Fruit fly (Drosophila melanogaster) whole organism, embryonic: Measurements from ENCODE around the gene mxt.

Experiments used
- CG1024 ChIP-seq: fragments of 200-800 bp; sonication (Bioruptor generic); IDR thresholded peaks from 2 replicates; pipeline ENCODE4 v1.3.6; 2022; ENCODE audit warnings: missing biosample characterization, missing genetic modification characterization
- CG11695 ChIP-seq: fragments of 200-800 bp; sonication (Bioruptor generic); IDR thresholded peaks from 3 replicates; pipeline ENCODE4 v1.3.6; 2022; ENCODE audit warnings: missing biosample characterization, missing genetic modification characterization
- CG11696 ChIP-seq: fragments of 200-800 bp; sonication (Bioruptor generic); IDR thresholded peaks from 2 replicates; pipeline ENCODE4 v1.3.6; 2022; ENCODE audit warnings: missing biosample characterization, missing genetic modification characterization
- CG12071 ChIP-seq: fragments of 200-800 bp; sonication (Bioruptor generic); optimal IDR thresholded peaks from 3 replicates; lab custom pipeline; 2018; ENCODE audit warnings: missing biosample characterization, mild to moderate bottlenecking, missing genetic modification characterization
- CG15696 ChIP-seq: fragments of 200-800 bp; sonication (Bioruptor generic); optimal IDR thresholded peaks from 2 replicates; lab custom pipeline; 2019; ENCODE audit warnings: missing biosample characterization, mild to moderate bottlenecking, missing genetic modification characterization, moderate library complexity
- CG17385 ChIP-seq: fragments of 200-800 bp; sonication (Bioruptor generic); optimal IDR thresholded peaks from 3 replicates; lab custom pipeline; 2018; ENCODE audit warnings: missing biosample characterization, mild to moderate bottlenecking, missing genetic modification characterization
- CG17802 ChIP-seq: fragments of 200-800 bp; sonication (Bioruptor generic); optimal IDR thresholded peaks from 2 replicates; lab custom pipeline; 2018; ENCODE audit warnings: missing biosample characterization, mild to moderate bottlenecking, missing genetic modification characterization, moderate library complexity
- CG18262 ChIP-seq: fragments of 200-800 bp; optimal IDR thresholded peaks from 3 replicates; lab custom pipeline; 2019; ENCODE audit warnings: missing biosample characterization, mild to moderate bottlenecking, missing genetic modification characterization, moderate library complexity
- CG18619 ChIP-seq: fragments of 200-800 bp; sonication (Bioruptor generic); optimal IDR thresholded peaks from 3 replicates; lab custom pipeline; 2017; ENCODE audit warnings: missing biosample characterization, mild to moderate bottlenecking, missing genetic modification characterization
- CG2202 ChIP-seq: fragments of 200-800 bp; sonication (Bioruptor generic); optimal IDR thresholded peaks from 2 replicates; lab custom pipeline; 2018; ENCODE audit warnings: missing biosample characterization, mild to moderate bottlenecking, missing genetic modification characterization
- CG30431 ChIP-seq: fragments of 200-800 bp; sonication (Bioruptor generic); optimal IDR thresholded peaks from 2 replicates; lab custom pipeline; 2017; ENCODE audit warnings: missing biosample characterization, missing genetic modification characterization
- CG4360 ChIP-seq: fragments of 200-800 bp; sonication (Bioruptor generic); IDR thresholded peaks from 2 replicates; pipeline ENCODE4 v1.3.6; 2022; ENCODE audit warnings: missing biosample characterization, missing genetic modification characterization
- CG4820 ChIP-seq: fragments of 200-800 bp; sonication (Bioruptor generic); optimal IDR thresholded peaks from 3 replicates; lab custom pipeline; 2016; ENCODE audit warnings: missing biosample characterization, missing genetic modification characterization
- CG7745 ChIP-seq: fragments of 200-800 bp; sonication (Bioruptor generic); optimal IDR thresholded peaks from 2 replicates; lab custom pipeline; 2018; ENCODE audit warnings: missing biosample characterization, mild to moderate bottlenecking, missing genetic modification characterization, moderate library complexity
- CG8290 ChIP-seq, 3 experiments: fragments of 200-800 bp; sonication (Bioruptor generic); optimal IDR thresholded peaks; 2 replicates each; lab custom pipeline; 2016 to 2019; ENCODE audit warnings: missing biosample characterization in 3 of 3, missing genetic modification characterization in 3 of 3, mild to moderate bottlenecking in 2 of 3, moderate library complexity in 1 of 3
- CG9876 ChIP-seq: fragments of 200-800 bp; sonication (Bioruptor generic); optimal IDR thresholded peaks from 2 replicates; lab custom pipeline; 2016; ENCODE audit warnings: missing biosample characterization, missing genetic modification characterization
- CHES-1-like ChIP-seq: fragments of 200-800 bp; sonication (Bioruptor generic); optimal IDR thresholded peaks from 2 replicates; lab custom pipeline; 2016; ENCODE audit warnings: missing biosample characterization, missing genetic modification characterization
- Dad ChIP-seq: fragments of 200-800 bp; sonication (Bioruptor generic); optimal IDR thresholded peaks from 3 replicates; lab custom pipeline; 2016; ENCODE audit warnings: missing biosample characterization, missing genetic modification characterization
- Dek ChIP-seq: fragments of 200-800 bp; sonication (Bioruptor generic); optimal IDR thresholded peaks from 3 replicates; lab custom pipeline; 2019; ENCODE audit warnings: missing biosample characterization, mild to moderate bottlenecking, missing genetic modification characterization, moderate library complexity
- E2f2 ChIP-seq: fragments of 200-800 bp; sonication (Bioruptor generic); IDR thresholded peaks from 2 replicates; pipeline ENCODE4 v1.3.6; 2022; ENCODE audit warnings: missing biosample characterization, missing genetic modification characterization
- Eip74EF ChIP-seq, 2 experiments: fragments of 200-800 bp in 1 of 2; fragments of >200 bp in 1 of 2; sonication (Bioruptor generic) in 1 of 2; optimal IDR thresholded peaks; 2 replicates each; lab custom pipeline; 2017 to 2019; ENCODE audit warnings: missing biosample characterization in 2 of 2, missing genetic modification characterization in 2 of 2, mild to moderate bottlenecking in 1 of 2, moderate library complexity in 1 of 2
- Fer1 ChIP-seq: fragments of 200-800 bp; sonication (Bioruptor generic); optimal IDR thresholded peaks from 2 replicates; lab custom pipeline; 2017; ENCODE audit warnings: missing biosample characterization, mild to moderate bottlenecking, missing genetic modification characterization
- H15 ChIP-seq: fragments of 200-800 bp; sonication (Bioruptor generic); IDR thresholded peaks from 3 replicates; pipeline ENCODE4 v1.3.6; 2022; ENCODE audit warnings: missing biosample characterization, missing genetic modification characterization
- Hmx ChIP-seq: fragments of 200-800 bp; sonication (Bioruptor generic); optimal IDR thresholded peaks from 2 replicates; lab custom pipeline; 2016; ENCODE audit warnings: missing biosample characterization, missing genetic modification characterization
- Hr51 ChIP-seq, 2 experiments: fragments of 200-800 bp; sonication (Bioruptor generic); optimal IDR thresholded peaks; 2 replicates in 1 of 2; 3 replicates in 1 of 2; lab custom pipeline; 2016 to 2018; ENCODE audit warnings: missing biosample characterization in 2 of 2, missing genetic modification characterization in 2 of 2, mild to moderate bottlenecking in 1 of 2, moderate library complexity in 1 of 2
- Lim3 ChIP-seq: fragments of 200-800 bp; sonication (Bioruptor generic); IDR thresholded peaks from 2 replicates; pipeline ENCODE4 v1.3.6; 2022; ENCODE audit warnings: missing biosample characterization, missing genetic modification characterization
- Nf-YB ChIP-seq: fragments of 200-800 bp; sonication (Bioruptor generic); optimal IDR thresholded peaks from 3 replicates; lab custom pipeline; 2019; ENCODE audit warnings: missing biosample characterization, mild to moderate bottlenecking, missing genetic modification characterization, moderate library complexity
- Pdp1 ChIP-seq, 2 experiments: fragments of 200-800 bp; sonication (Bioruptor generic); optimal IDR thresholded peaks; 3 replicates each; lab custom pipeline; 2016; ENCODE audit warnings: missing biosample characterization in 2 of 2, missing genetic modification characterization in 2 of 2, mild to moderate bottlenecking in 1 of 2, moderate library complexity in 1 of 2
- Six4 ChIP-seq: fragments of 200-800 bp; sonication (Bioruptor generic); optimal IDR thresholded peaks from 2 replicates; lab custom pipeline; 2016; ENCODE audit warnings: missing biosample characterization, missing genetic modification characterization
- Vsx1 ChIP-seq: fragments of 200-800 bp; sonication (Bioruptor generic); optimal IDR thresholded peaks from 2 replicates; lab custom pipeline; 2017; ENCODE audit warnings: missing biosample characterization, mild to moderate bottlenecking, missing genetic modification characterization, missing genetic modification reagents
- ara ChIP-seq: fragments of 200-800 bp; sonication (Bioruptor generic); IDR thresholded peaks from 2 replicates; pipeline ENCODE4 v1.3.6; 2022; ENCODE audit warnings: missing biosample characterization, missing genetic modification characterization
- bbx ChIP-seq: fragments of 200-800 bp; sonication (Bioruptor generic); IDR thresholded peaks from 2 replicates; pipeline ENCODE4 v1.3.6; 2022; ENCODE audit warnings: missing biosample characterization, missing genetic modification characterization; ENCODE audit not compliant: partially characterized antibody
- dimm ChIP-seq: fragments of 200-800 bp; sonication (Bioruptor generic); IDR thresholded peaks from 2 replicates; pipeline ENCODE4 v1.3.6; 2022; ENCODE audit warnings: missing biosample characterization, missing genetic modification characterization
- ems ChIP-seq: fragments of 200-800 bp; sonication (Bioruptor generic); optimal IDR thresholded peaks from 3 replicates; lab custom pipeline; 2016; ENCODE audit warnings: missing biosample characterization, missing genetic modification characterization
- gem ChIP-seq: fragments of 200-800 bp; sonication (Bioruptor generic); optimal IDR thresholded peaks from 2 replicates; lab custom pipeline; 2019; ENCODE audit warnings: missing biosample characterization, mild to moderate bottlenecking, missing genetic modification characterization, moderate library complexity
- gro ChIP-seq: fragments of 200-800 bp; sonication (Bioruptor generic); optimal IDR thresholded peaks from 2 replicates; lab custom pipeline; 2016; ENCODE audit warnings: missing biosample characterization, missing genetic modification characterization
- kah ChIP-seq: fragments of 200-800 bp; sonication (Bioruptor generic); optimal IDR thresholded peaks from 2 replicates; lab custom pipeline; 2018; ENCODE audit warnings: missing biosample characterization, mild to moderate bottlenecking, missing genetic modification characterization
- luna ChIP-seq: fragments of 200-800 bp; sonication (Bioruptor generic); optimal IDR thresholded peaks from 2 replicates; lab custom pipeline; 2016; ENCODE audit warnings: missing biosample characterization, missing genetic modification characterization
- mirr ChIP-seq: fragments of 200-800 bp; sonication (Bioruptor generic); optimal IDR thresholded peaks from 3 replicates; lab custom pipeline; 2018; ENCODE audit warnings: missing biosample characterization, mild to moderate bottlenecking, missing genetic modification characterization
- org-1 ChIP-seq: fragments of 200-800 bp; sonication (Bioruptor generic); optimal IDR thresholded peaks from 2 replicates; lab custom pipeline; 2017; ENCODE audit warnings: missing biosample characterization, missing genetic modification characterization
- pb ChIP-seq: fragments of 200-800 bp; sonication (Bioruptor generic); optimal IDR thresholded peaks from 3 replicates; lab custom pipeline; 2016; ENCODE audit warnings: missing biosample characterization, missing genetic modification characterization
- phol ChIP-seq: fragments of 200-800 bp; sonication (Bioruptor generic); optimal IDR thresholded peaks from 3 replicates; lab custom pipeline; 2018; ENCODE audit warnings: missing biosample characterization, mild to moderate bottlenecking, missing genetic modification characterization, moderate library complexity
- pita ChIP-seq: fragments of 200-800 bp; sonication (Bioruptor generic); optimal IDR thresholded peaks from 2 replicates; lab custom pipeline; 2017; ENCODE audit warnings: missing biosample characterization, mild to moderate bottlenecking, missing genetic modification characterization
- repo ChIP-seq: fragments of 200-800 bp; sonication (Bioruptor generic); optimal IDR thresholded peaks from 2 replicates; lab custom pipeline; 2016; ENCODE audit warnings: missing biosample characterization, missing genetic modification characterization
- row ChIP-seq: fragments of 200-800 bp; sonication (Bioruptor generic); IDR thresholded peaks from 3 replicates; pipeline ENCODE4 v1.3.6; 2022; ENCODE audit warnings: missing biosample characterization, missing genetic modification characterization
- ssp ChIP-seq: fragments of 200-800 bp; sonication (Bioruptor generic); IDR thresholded peaks from 2 replicates; pipeline ENCODE4 v1.3.6; 2022; ENCODE audit warnings: missing biosample characterization, missing genetic modification characterization
- unc-4 ChIP-seq: fragments of 200-800 bp; sonication (Bioruptor generic); IDR thresholded peaks from 2 replicates; pipeline ENCODE4 v1.3.6; 2022; ENCODE audit warnings: missing biosample characterization, missing genetic modification characterization; ENCODE audit not compliant: partially characterized antibody
- zfh2 ChIP-seq: fragments of 200-800 bp; sonication (Bioruptor generic); optimal IDR thresholded peaks from 2 replicates; lab custom pipeline; 2016; ENCODE audit warnings: missing biosample characterization, missing genetic modification characterization

Gene mxt

DNA sequence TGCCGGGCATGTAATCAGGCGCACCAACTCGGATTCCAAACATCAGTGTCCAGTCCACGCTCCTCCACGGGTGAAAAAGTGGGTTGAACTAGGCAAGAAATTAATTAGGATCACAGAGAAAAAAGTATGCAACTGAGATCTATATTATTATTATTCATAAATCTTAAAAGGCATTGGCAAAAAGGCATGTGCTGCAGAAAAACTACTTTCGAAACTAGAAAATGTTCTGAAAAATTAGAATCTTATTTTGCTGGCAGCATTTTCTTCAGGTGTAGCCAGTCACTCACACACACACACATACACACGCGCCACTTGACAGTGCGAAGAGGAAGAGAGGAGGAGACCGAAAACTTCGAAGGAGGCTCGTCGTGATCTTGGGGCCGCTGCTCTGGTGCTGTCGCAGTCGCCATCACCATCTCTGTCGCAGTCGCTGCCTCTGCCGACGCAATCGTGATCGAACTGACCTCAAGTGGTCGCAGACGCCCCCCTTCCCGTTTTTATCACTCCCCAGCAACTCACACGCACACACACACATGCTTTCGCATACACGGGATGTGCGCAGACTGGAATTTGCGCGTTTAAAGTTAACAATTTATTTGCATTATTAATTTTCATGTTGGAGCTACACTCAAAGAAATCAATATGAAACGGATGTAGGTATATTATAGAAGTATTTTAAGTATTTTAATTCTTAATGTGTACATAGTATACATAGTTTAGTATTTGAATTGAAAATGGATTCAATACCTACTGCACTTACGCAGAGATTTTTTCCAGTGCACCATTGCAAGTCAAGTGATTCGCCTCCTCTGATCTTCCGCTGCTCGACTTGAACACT, 40.5 kb upstream of the mxt start (continued):
- peak; percentile 14 for TF ChIP-seq org-1 (GFP tag; lab: Kevin White, UChicago)
- peak; percentile 36 for TF ChIP-seq CG4820
- no peak for TF ChIP-seq gro (GFP tag; lab: Kevin White, UChicago)
- TF ChIP-seq CG30431 (GFP tag; lab: Kevin White, UChicago), result peak; percentile 24
- no peak for TF ChIP-seq Dad
- TF ChIP-seq Lim3 (GFP tag; lab: Robert Waterston, UW), result no peak
- no peak for TF ChIP-seq CHES-1-like (GFP tag; lab: Kevin White, UChicago)
- no peak for TF ChIP-seq luna (GFP tag; lab: Kevin White, UChicago)
- no peak for TF ChIP-seq kah (GFP tag; lab: Kevin White, UChicago)
- peak; percentile 74; the same call in 2 of the 3 replicates for TF ChIP-seq H15 (GFP tag; lab: Robert Waterston, UW)
- no peak for TF ChIP-seq CG7745 (tag; lab: Kevin White, UChicago)
- no peak for TF ChIP-seq unc-4 (GFP tag; lab: Robert Waterston, UW)
- TF ChIP-seq CG11696, result peak; percentile 44; the same call in 1 of the 2 replicates
- peak; percentile 0 to 23 for TF ChIP-seq Pdp1 (GFP tag; optimal IDR thresholded peaks at IDR 0.05; lab: Kevin White, UChicago)
- TF ChIP-seq CG18619, result peak; percentile 24
- no peak for TF ChIP-seq CG9876
- TF ChIP-seq Hr51 (GFP tag; optimal IDR thresholded peaks at IDR 0.05; lab: Kevin White, UChicago), result peak in 1 of 2 experiments; percentile 72
- no peak for TF ChIP-seq CG4360
- TF ChIP-seq zfh2 (GFP tag; lab: Kevin White, UChicago), result peak; percentile 8
- peak; percentile 22 for TF ChIP-seq CG17802 (tag; lab: Kevin White, UChicago)
- TF ChIP-seq Dek (tag; lab: Kevin White, UChicago), result peak; percentile 40
- peak; percentile 80 for TF ChIP-seq gem (tag; lab: Kevin White, UChicago)
- TF ChIP-seq Hmx (GFP tag; lab: Kevin White, UChicago), result no peak
- TF ChIP-seq CG2202 (tag; lab: Kevin White, UChicago), result no peak
- no peak for TF ChIP-seq CG8290 (GFP tag; optimal IDR thresholded peaks at IDR 0.05; lab: Kevin White, UChicago)
- peak in 1 of 2 experiments; percentile 72 for TF ChIP-seq CG8290 (tag; optimal IDR thresholded peaks at IDR 0.05; lab: Kevin White, UChicago)
- peak; percentile 24 for TF ChIP-seq ssp
- TF ChIP-seq mirr (GFP tag; lab: Kevin White, UChicago), result no peak
- TF ChIP-seq CG1024 (GFP tag; lab: Robert Waterston, UW), result peak; percentile 60; the same call in 1 of the 2 replicates
- TF ChIP-seq pita (GFP tag; lab: Kevin White, UChicago), result no peak
- peak; percentile 70 for TF ChIP-seq phol
- peak; percentile 27 for TF ChIP-seq CG15696
- TF ChIP-seq row (GFP tag; lab: Robert Waterston, UW), result peak; percentile 66
- no peak for TF ChIP-seq E2f2 (GFP tag; lab: Robert Waterston, UW)
- TF ChIP-seq CG18262, result peak; percentile 25
- TF ChIP-seq Fer1 (GFP tag; lab: Kevin White, UChicago), result peak; percentile 56
- no peak for TF ChIP-seq bbx (GFP tag; lab: Robert Waterston, UW)
- TF ChIP-seq repo (GFP tag; lab: Kevin White, UChicago), result no peak
- peak; percentile 33; the same call in 1 of the 2 replicates for TF ChIP-seq dimm (GFP tag; lab: Robert Waterston, UW)
- peak; percentile 30 for TF ChIP-seq CG12071 (GFP tag; lab: Kevin White, UChicago)
- peak; percentile 67; the same call in 2 of the 3 replicates for TF ChIP-seq CG11695 (GFP tag; lab: Robert Waterston, UW)
- peak; percentile 24 for TF ChIP-seq Nf-YB (GFP tag; lab: Kevin White, UChicago)
- peak; percentile 6 for TF ChIP-seq Vsx1 (GFP tag; lab: Kevin White, UChicago)
- no peak for TF ChIP-seq pb (GFP tag; lab: Kevin White, UChicago)
- TF ChIP-seq Eip74EF (GFP tag; optimal IDR thresholded peaks at IDR 0.05; lab: Kevin White, UChicago), result no peak
- TF ChIP-seq ara (GFP tag; lab: Robert Waterston, UW), result peak; percentile 64
- TF ChIP-seq ems, result no peak
- TF ChIP-seq CG17385, result peak; percentile 11
- TF ChIP-seq Six4 (GFP tag; lab: Kevin White, UChicago), result no peak
